Fruit fly (Drosophila melanogaster) whole organism, prepupa: ENCODE measurements around the gene Hsc70-3.

ENCODE experiments used
- Blimp-1 ChIP-seq: fragments of 200-800 bp; sonication (Bioruptor generic); optimal IDR thresholded peaks from 3 replicates; lab custom pipeline; 2017; ENCODE audit warnings: missing biosample characterization, missing genetic modification characterization, mild to moderate bottlenecking, moderate library complexity, missing genetic modification reagents
- CG10631 ChIP-seq: fragments of 200-800 bp; sonication (Bioruptor generic); optimal IDR thresholded peaks from 2 replicates; lab custom pipeline; 2016; ENCODE audit warnings: missing biosample characterization, missing genetic modification characterization
- CG10669 ChIP-seq: fragments of 200-800 bp; sonication (Bioruptor generic); optimal IDR thresholded peaks from 3 replicates; lab custom pipeline; 2018; ENCODE audit warnings: missing biosample characterization, mild to moderate bottlenecking, missing genetic modification characterization, moderate library complexity
- CG11294 ChIP-seq: fragments of 200-800 bp; sonication (Bioruptor generic); IDR thresholded peaks from 2 replicates; pipeline ENCODE4 v1.3.6; 2022; ENCODE audit warnings: missing biosample characterization, missing genetic modification characterization
- CG11762 ChIP-seq: fragments of 200-800 bp; sonication (Bioruptor generic); optimal IDR thresholded peaks from 3 replicates; lab custom pipeline; 2016; ENCODE audit warnings: missing biosample characterization, missing genetic modification characterization; ENCODE audit not compliant: insufficient read depth
- CG15336 ChIP-seq: fragments of 200-800 bp; sonication (Bioruptor generic); IDR thresholded peaks from 2 replicates; pipeline ENCODE4 v1.3.6; 2022; ENCODE audit warnings: missing biosample characterization, missing genetic modification characterization
- CG1621 ChIP-seq: fragments of 200-800 bp; sonication (Bioruptor generic); optimal IDR thresholded peaks from 3 replicates; lab custom pipeline; 2018; ENCODE audit warnings: missing biosample characterization, mild to moderate bottlenecking, missing genetic modification characterization
- CG16779 ChIP-seq: fragments of 200-800 bp; sonication (Bioruptor generic); optimal IDR thresholded peaks from 3 replicates; lab custom pipeline; 2017; ENCODE audit warnings: missing biosample characterization, mild to moderate bottlenecking, missing genetic modification characterization
- CG3032 ChIP-seq: fragments of 200-800 bp; optimal IDR thresholded peaks from 2 replicates; lab custom pipeline; 2019; ENCODE audit warnings: missing biosample characterization, mild to moderate bottlenecking, missing genetic modification characterization, moderate library complexity
- CG31627 ChIP-seq: fragments of 200-800 bp; sonication (Bioruptor generic); optimal IDR thresholded peaks from 3 replicates; lab custom pipeline; 2016; ENCODE audit warnings: missing biosample characterization, missing genetic modification characterization
- CG34406 ChIP-seq: fragments of 200-800 bp; sonication (Bioruptor generic); optimal IDR thresholded peaks from 3 replicates; lab custom pipeline; 2016; ENCODE audit warnings: missing biosample characterization, missing genetic modification characterization
- CG3919 ChIP-seq: fragments of 200-800 bp; sonication (Bioruptor generic); optimal IDR thresholded peaks from 3 replicates; lab custom pipeline; 2016; ENCODE audit warnings: missing biosample characterization, missing genetic modification characterization
- CG4318 ChIP-seq: fragments of 200-800 bp; sonication (Bioruptor generic); optimal IDR thresholded peaks from 3 replicates; lab custom pipeline; 2017; ENCODE audit warnings: missing biosample characterization, mild to moderate bottlenecking, missing genetic modification characterization
- CG6163 ChIP-seq: fragments of 200-800 bp; sonication (Bioruptor generic); IDR thresholded peaks from 3 replicates; pipeline ENCODE4 v1.3.6; 2022; ENCODE audit warnings: missing biosample characterization, missing genetic modification characterization
- CG6276 ChIP-seq: fragments of 200-800 bp; sonication (Bioruptor generic); optimal IDR thresholded peaks from 2 replicates; lab custom pipeline; 2017; ENCODE audit warnings: missing biosample characterization, mild to moderate bottlenecking, missing genetic modification characterization
- CG6792 ChIP-seq: fragments of 200-800 bp; sonication (Bioruptor generic); optimal IDR thresholded peaks from 3 replicates; lab custom pipeline; 2016; ENCODE audit warnings: missing biosample characterization, missing genetic modification characterization
- CG6808 ChIP-seq: fragments of 200-800 bp; sonication (Bioruptor generic); optimal IDR thresholded peaks from 3 replicates; lab custom pipeline; 2017; ENCODE audit warnings: missing biosample characterization, missing genetic modification characterization, mild to moderate bottlenecking, moderate library complexity, missing genetic modification reagents
- CG7368 ChIP-seq: fragments of 200-800 bp; sonication (Bioruptor generic); optimal IDR thresholded peaks from 3 replicates; lab custom pipeline; 2016; ENCODE audit warnings: missing biosample characterization, missing genetic modification characterization
- CG8119 ChIP-seq: fragments of 200-800 bp; sonication (Bioruptor generic); IDR thresholded peaks from 3 replicates; pipeline ENCODE4 v1.3.6; 2022; ENCODE audit warnings: missing biosample characterization, missing genetic modification characterization
- CG8319 ChIP-seq: fragments of 200-800 bp; sonication (Bioruptor generic); optimal IDR thresholded peaks from 3 replicates; lab custom pipeline; 2016; ENCODE audit warnings: missing biosample characterization, missing genetic modification characterization
- CG8632 ChIP-seq: fragments of 200-800 bp; sonication (Bioruptor generic); optimal IDR thresholded peaks from 3 replicates; lab custom pipeline; 2016; ENCODE audit warnings: missing biosample characterization, missing genetic modification characterization
- CG9139 ChIP-seq: fragments of 200-800 bp; sonication (Bioruptor generic); optimal IDR thresholded peaks from 3 replicates; lab custom pipeline; 2017; ENCODE audit warnings: missing biosample characterization, mild to moderate bottlenecking, missing genetic modification characterization
- Eip78C ChIP-seq: fragments of 200-800 bp; sonication (Bioruptor generic); peaks from one replicate; lab custom pipeline; 2016; ENCODE audit warnings: missing biosample characterization, missing genetic modification characterization
- Ets96B ChIP-seq: fragments of 200-800 bp; optimal IDR thresholded peaks from 2 replicates; lab custom pipeline; 2019; ENCODE audit warnings: missing biosample characterization, mild to moderate bottlenecking, missing genetic modification characterization, moderate library complexity
- Hr39 ChIP-seq: fragments of 200-800 bp; sonication (Bioruptor generic); optimal IDR thresholded peaks from 2 replicates; lab custom pipeline; 2016; ENCODE audit warnings: missing biosample characterization, missing genetic modification characterization
- Lpt ChIP-seq: fragments of 200-800 bp; sonication (Bioruptor generic); optimal IDR thresholded peaks from 3 replicates; lab custom pipeline; 2016; ENCODE audit warnings: missing biosample characterization, missing genetic modification characterization
- Met ChIP-seq: fragments of 200-800 bp; sonication (Bioruptor generic); optimal IDR thresholded peaks from 3 replicates; lab custom pipeline; 2016; ENCODE audit warnings: missing biosample characterization, missing genetic modification characterization
- Sox102F ChIP-seq: fragments of 200-800 bp; sonication (Bioruptor generic); optimal IDR thresholded peaks from 2 replicates; lab custom pipeline; 2016; ENCODE audit warnings: missing biosample characterization, mild to moderate bottlenecking, missing genetic modification characterization
- Sox14 ChIP-seq: fragments of 200-800 bp; sonication (Bioruptor generic); optimal IDR thresholded peaks from 3 replicates; lab custom pipeline; 2016; ENCODE audit warnings: missing biosample characterization, missing genetic modification characterization
- Sox15 ChIP-seq: fragments of 200-800 bp; sonication (Bioruptor generic); optimal IDR thresholded peaks from 3 replicates; lab custom pipeline; 2016; ENCODE audit warnings: missing biosample characterization, missing genetic modification characterization
- acj6 ChIP-seq: fragments of 200-800 bp; sonication (Bioruptor generic); optimal IDR thresholded peaks from 3 replicates; lab custom pipeline; 2016; ENCODE audit warnings: missing biosample characterization, missing genetic modification characterization
- cyc ChIP-seq: fragments of 200-800 bp; sonication (Bioruptor generic); optimal IDR thresholded peaks from 3 replicates; lab custom pipeline; 2016; ENCODE audit warnings: missing biosample characterization, missing genetic modification characterization
- dsx ChIP-seq: fragments of 200-800 bp; optimal IDR thresholded peaks from 3 replicates; lab custom pipeline; 2019; ENCODE audit warnings: missing biosample characterization, mild to moderate bottlenecking, missing genetic modification characterization, moderate library complexity; ENCODE audit not compliant: poor library complexity, severe bottlenecking
- eg ChIP-seq: fragments of 200-800 bp; sonication (Bioruptor generic); IDR thresholded peaks from 3 replicates; pipeline ENCODE4 v1.3.6; 2022; ENCODE audit warnings: missing biosample characterization, missing genetic modification characterization
- esn ChIP-seq: fragments of 200-800 bp; sonication (Bioruptor generic); optimal IDR thresholded peaks from 2 replicates; lab custom pipeline; 2016; ENCODE audit warnings: missing biosample characterization, mild to moderate bottlenecking, missing genetic modification characterization, moderate library complexity
- fd59A ChIP-seq: fragments of 200-800 bp; sonication (Bioruptor generic); optimal IDR thresholded peaks from 2 replicates; lab custom pipeline; 2017; ENCODE audit warnings: missing biosample characterization, mild to moderate bottlenecking, missing genetic modification characterization, missing genetic modification reagents
- fd85E ChIP-seq: fragments of 200-800 bp; sonication (Bioruptor generic); optimal IDR thresholded peaks from 3 replicates; lab custom pipeline; 2016; ENCODE audit warnings: missing biosample characterization, missing genetic modification characterization
- fkh ChIP-seq: fragments of 200-800 bp; sonication (Bioruptor generic); optimal IDR thresholded peaks from 3 replicates; lab custom pipeline; 2017; ENCODE audit warnings: missing biosample characterization, mild to moderate bottlenecking, missing genetic modification characterization, moderate library complexity
- lz ChIP-seq: fragments of 200-800 bp; sonication (Bioruptor generic); optimal IDR thresholded peaks from 3 replicates; lab custom pipeline; 2016; ENCODE audit warnings: missing biosample characterization, missing genetic modification characterization
- net ChIP-seq: fragments of 200-800 bp; sonication (Bioruptor generic); optimal IDR thresholded peaks from 3 replicates; lab custom pipeline; 2016; ENCODE audit warnings: missing biosample characterization, missing genetic modification characterization
- pdm3 ChIP-seq: fragments of 200-800 bp; sonication (Bioruptor generic); optimal IDR thresholded peaks from 3 replicates; lab custom pipeline; 2016; ENCODE audit warnings: missing biosample characterization, missing genetic modification characterization
- salr ChIP-seq, 2 experiments: fragments of 200-800 bp; sonication (Bioruptor generic); optimal IDR thresholded peaks; 3 replicates each; lab custom pipeline; 2016 to 2018; ENCODE audit warnings: missing biosample characterization in 2 of 2, missing genetic modification characterization in 2 of 2, mild to moderate bottlenecking in 1 of 2
- svp ChIP-seq: fragments of 200-800 bp; sonication (Bioruptor generic); peaks from one replicate; lab custom pipeline; 2016; ENCODE audit warnings: missing biosample characterization, missing genetic modification characterization
- topi ChIP-seq: fragments of 200-800 bp; sonication (Bioruptor generic); optimal IDR thresholded peaks from 3 replicates; lab custom pipeline; 2016; ENCODE audit warnings: missing biosample characterization, missing genetic modification characterization
- vri ChIP-seq: fragments of 200-800 bp; sonication (Bioruptor generic); optimal IDR thresholded peaks from 3 replicates; lab custom pipeline; 2016; ENCODE audit warnings: missing biosample characterization, mild to moderate bottlenecking, missing genetic modification characterization

Hsc70-3 gene

DNA sequence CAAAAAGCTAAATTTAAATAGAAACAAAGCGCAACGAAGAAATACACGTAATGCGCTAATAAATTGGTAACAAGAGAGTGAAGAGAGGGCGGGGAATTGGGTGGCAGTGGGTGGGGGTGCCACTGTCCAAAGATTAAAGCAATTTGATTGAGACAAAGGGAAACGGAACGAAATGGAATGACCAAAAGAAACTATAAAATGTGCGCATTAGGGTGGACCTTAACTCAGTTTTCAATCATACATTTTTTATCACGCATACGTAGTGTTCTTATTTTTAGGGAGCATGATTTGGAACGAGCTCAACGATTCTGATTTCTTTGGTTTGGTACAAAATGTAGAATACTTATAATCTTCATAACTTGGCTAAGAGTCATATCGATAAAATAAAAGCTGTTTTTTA is 15.0 kb upstream of the Hsc70-3 start (continued):
- no peak for TF ChIP-seq fd59A (GFP tag; lab: Kevin White, UChicago)
- no peak for TF ChIP-seq cyc (GFP tag; lab: Kevin White, UChicago)
- no peak for TF ChIP-seq Hr39 (GFP tag; lab: Kevin White, UChicago)
- no peak for TF ChIP-seq CG10631 (GFP tag; lab: Kevin White, UChicago)
- TF ChIP-seq CG4318 (GFP tag; lab: Kevin White, UChicago): no peak
- no peak for TF ChIP-seq CG3032 (tag; lab: Kevin White, UChicago)
- TF ChIP-seq CG11294 (GFP tag; lab: Robert Waterston, UW): no peak
- no peak for TF ChIP-seq CG15336 (GFP tag; lab: Robert Waterston, UW)
- peak; percentile 54 for TF ChIP-seq Eip78C (GFP tag; lab: Kevin White, UChicago)
- peak; percentile 44 for TF ChIP-seq lz (GFP tag; lab: Kevin White, UChicago)
- no peak for TF ChIP-seq CG1621 (tag; lab: Kevin White, UChicago)
- peak; percentile 12 for TF ChIP-seq topi (GFP tag; lab: Kevin White, UChicago)
- TF ChIP-seq Sox102F (GFP tag; lab: Kevin White, UChicago): no peak
- peak; percentile 4 for TF ChIP-seq CG10669 (GFP tag; lab: Kevin White, UChicago)
- no peak for TF ChIP-seq fd85E
- no peak for TF ChIP-seq CG16779 (tag; lab: Kevin White, UChicago)
- no peak for TF ChIP-seq salr (GFP tag; optimal IDR thresholded peaks at IDR 0.05; lab: Kevin White, UChicago)
- no peak for TF ChIP-seq Blimp-1 (GFP tag; lab: Kevin White, UChicago)
- no peak for TF ChIP-seq pdm3 (GFP tag; lab: Kevin White, UChicago)
- TF ChIP-seq Sox15 (GFP tag; lab: Kevin White, UChicago): no peak
- TF ChIP-seq CG31627 (GFP tag; lab: Kevin White, UChicago): no peak
- TF ChIP-seq CG6276 (GFP tag; lab: Kevin White, UChicago): peak; percentile 36

DNA sequence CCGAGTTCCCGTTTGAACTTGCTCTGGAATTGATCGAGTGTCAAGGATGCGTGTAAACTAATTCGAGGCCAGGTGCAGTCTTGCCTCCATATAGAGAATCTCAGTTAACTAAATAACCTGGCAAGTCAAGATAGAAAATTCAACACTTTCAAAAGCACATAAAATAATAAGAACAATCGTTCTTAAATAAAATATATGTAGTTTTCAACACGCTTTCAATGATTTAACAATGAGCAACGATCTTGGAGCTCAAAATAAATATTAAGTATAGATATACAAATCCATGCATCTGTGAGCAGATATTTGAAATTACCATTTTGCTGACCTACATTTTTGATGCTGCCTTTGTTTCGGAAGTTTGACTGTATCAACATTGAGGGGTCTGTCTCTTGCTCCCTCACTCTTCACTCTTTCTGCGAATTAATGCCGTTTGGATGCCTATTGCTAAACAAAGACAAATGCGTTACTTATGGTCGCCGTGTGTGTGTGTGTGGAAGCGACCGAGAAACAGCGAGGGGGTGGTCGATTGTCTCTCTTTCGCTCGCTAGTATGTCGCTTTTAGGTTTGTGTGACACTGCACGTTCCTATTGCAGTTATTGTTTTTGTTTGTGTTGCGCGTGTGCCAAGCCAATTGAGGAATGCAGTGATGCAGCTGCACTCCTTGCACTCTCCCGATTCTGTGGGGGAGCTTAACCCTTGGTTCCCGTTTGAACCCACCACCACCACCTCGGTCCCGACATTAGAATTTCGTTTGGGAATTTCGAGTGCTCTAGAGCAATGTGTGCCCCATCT is 13.6 kb upstream of the Hsc70-3 start:
- TF ChIP-seq dsx (GFP tag; lab: Kevin White, UChicago): no peak
- TF ChIP-seq CG8632 (GFP tag; lab: Kevin White, UChicago): peak; percentile 5
- TF ChIP-seq CG6792 (GFP tag; lab: Kevin White, UChicago): peak; percentile 36
- no peak for TF ChIP-seq CG8319 (GFP tag; lab: Kevin White, UChicago)
- TF ChIP-seq Sox102F (GFP tag; lab: Kevin White, UChicago): peak; percentile 50
- TF ChIP-seq CG10669 (GFP tag; lab: Kevin White, UChicago): peak; percentile 22
- TF ChIP-seq CG4318 (GFP tag; lab: Kevin White, UChicago): peak; percentile 82
- TF ChIP-seq fd85E: no peak
- TF ChIP-seq Hr39 (GFP tag; lab: Kevin White, UChicago): peak; percentile 61
- peak; percentile 84 for TF ChIP-seq eg (GFP tag; lab: Robert Waterston, UW)
- peak; percentile 84; the same call in 1 of the 2 replicates for TF ChIP-seq CG11294 (GFP tag; lab: Robert Waterston, UW)
- peak; percentile 77 for TF ChIP-seq Lpt (GFP tag; lab: Kevin White, UChicago)
- peak; percentile 84 for TF ChIP-seq CG6276 (GFP tag; lab: Kevin White, UChicago)
- TF ChIP-seq Sox14 (GFP tag; lab: Kevin White, UChicago): peak; percentile 53
- peak; percentile 60 for TF ChIP-seq esn (GFP tag; lab: Kevin White, UChicago)
- peak; percentile 55 for TF ChIP-seq acj6
- TF ChIP-seq CG11762 (GFP tag; lab: Kevin White, UChicago): peak; percentile 48
- peak; percentile 22 for TF ChIP-seq CG34406 (GFP tag; lab: Kevin White, UChicago)
- no peak for TF ChIP-seq fkh (GFP tag; lab: Kevin White, UChicago)
- no peak for TF ChIP-seq CG9139
- peak; percentile 59 for TF ChIP-seq net (GFP tag; lab: Kevin White, UChicago)
- peak; percentile 7 for TF ChIP-seq vri (GFP tag; lab: Kevin White, UChicago)
- TF ChIP-seq CG15336 (GFP tag; lab: Robert Waterston, UW): peak; percentile 89
- peak; percentile 66 for TF ChIP-seq CG3919 (GFP tag; lab: Kevin White, UChicago)
- no peak for TF ChIP-seq CG1621 (tag; lab: Kevin White, UChicago)
- TF ChIP-seq CG31627 (GFP tag; lab: Kevin White, UChicago): peak; percentile 49
- TF ChIP-seq Eip78C (GFP tag; lab: Kevin White, UChicago): peak; percentile 93
- TF ChIP-seq CG6808 (GFP tag; lab: Kevin White, UChicago): peak; percentile 0
- TF ChIP-seq CG7368 (GFP tag; lab: Kevin White, UChicago): peak; percentile 26
- no peak for TF ChIP-seq fd59A (GFP tag; lab: Kevin White, UChicago)
- peak; percentile 84 for TF ChIP-seq CG8119
- peak; percentile 53 for TF ChIP-seq Met
- TF ChIP-seq svp (GFP tag; lab: Kevin White, UChicago): peak; percentile 79
- TF ChIP-seq CG6163 (GFP tag; lab: Robert Waterston, UW): peak; percentile 53
- TF ChIP-seq Ets96B (tag; lab: Kevin White, UChicago): peak; percentile 12
- peak; percentile 9 to 75 for TF ChIP-seq salr (GFP tag; optimal IDR thresholded peaks at IDR 0.05; lab: Kevin White, UChicago)
- TF ChIP-seq CG10631 (GFP tag; lab: Kevin White, UChicago): peak; percentile 61
